Worm (Caenorhabditis elegans): ENCODE measurements around the gene his-2.

DNA sequence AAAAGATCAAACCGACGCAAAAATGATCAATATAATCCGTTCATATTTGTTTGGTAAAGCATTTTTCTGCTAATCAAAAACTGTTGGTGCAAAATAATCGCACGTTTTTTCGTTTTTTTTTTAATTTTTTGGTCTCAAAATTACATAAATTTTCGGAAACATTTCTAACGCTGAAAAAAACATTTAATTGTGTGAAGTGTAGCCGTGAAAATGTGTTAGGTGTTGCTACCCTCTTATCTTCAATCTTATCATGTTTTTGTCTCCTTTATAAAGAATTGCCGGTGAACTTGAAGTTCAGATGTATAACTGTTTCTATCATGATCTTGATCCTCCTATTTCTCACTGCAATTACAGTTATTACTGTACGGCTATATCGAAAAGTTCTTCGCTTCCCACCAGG is 26.9 kb upstream of the his-2 start, which contains the start of gene cyp-35D1:
- TF ChIP-seq him-1 (tag; optimal IDR thresholded peaks at IDR 0.05) (no peak), dao-5 (tag; optimal IDR thresholded peaks at IDR 0.05) (no peak), W03F9.2 (tag; optimal IDR thresholded peaks at IDR 0.05) (no peak)
